Fruit fly (Drosophila melanogaster): Measurements from ENCODE around the gene CG9921.
A peak's percentile ranks its signal among the peaks of the same experiment; 100 is the strongest.

CG9921 gene

DNA sequence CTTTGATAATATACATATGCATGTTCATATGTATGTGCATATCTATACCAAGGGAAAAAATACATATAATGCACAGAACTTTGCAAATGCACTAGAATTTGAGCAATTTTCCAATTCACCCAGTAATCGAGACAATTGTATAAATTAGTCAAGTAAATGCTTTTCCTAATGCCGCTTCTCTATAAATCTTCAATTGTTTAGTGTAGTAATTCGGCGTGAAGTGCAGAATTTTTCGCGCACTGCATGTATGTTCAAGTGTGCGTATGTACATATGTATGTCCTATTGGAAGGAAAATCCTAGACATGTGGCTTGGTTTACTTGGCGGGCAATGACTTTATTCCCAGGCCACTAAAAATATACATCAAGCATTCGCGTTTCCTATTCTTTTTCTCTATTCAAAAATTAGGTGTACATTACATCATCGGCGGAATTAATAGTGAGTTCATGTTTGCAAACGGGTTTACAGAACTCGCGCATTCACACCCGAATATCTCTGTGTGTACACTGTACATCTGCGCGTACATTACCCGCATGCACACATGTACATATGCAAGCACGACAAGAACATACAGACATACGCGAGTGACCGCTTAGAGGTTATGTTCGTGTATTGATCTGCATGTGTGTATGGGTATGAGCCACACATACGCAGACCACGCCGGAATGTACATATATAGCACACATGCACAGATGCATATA, 14.4 kb downstream of the CG9921 start (continued):
- TF ChIP-seq knrl (GFP tag; IDR thresholded peaks at IDR 0.05; ENCODE audit: partially characterized antibody), result peak; percentile 29; the same call in 1 of the 3 replicates
- peak; percentile 97 for TF ChIP-seq cg (GFP tag; optimal IDR thresholded peaks at IDR 0.05)
- no peak for TF ChIP-seq CG12155 (GFP tag; optimal IDR thresholded peaks at IDR 0.05)
- no peak for TF ChIP-seq psq (GFP tag; optimal IDR thresholded peaks at IDR 0.05)
- TF ChIP-seq Aef1 (GFP tag; IDR thresholded peaks at IDR 0.05), result no peak
- peak; percentile 74 for TF ChIP-seq pfk (GFP tag; optimal IDR thresholded peaks at IDR 0.05)
- TF ChIP-seq grn (GFP tag; optimal IDR thresholded peaks at IDR 0.05), result no peak
- TF ChIP-seq CG17361 (GFP tag; IDR thresholded peaks at IDR 0.05), result 0 out of 3 replicates have a peak, but pooled peaks have one; percentile 7
- TF ChIP-seq CG12942 (GFP tag; optimal IDR thresholded peaks at IDR 0.05), result no peak
- TF ChIP-seq CG12769 (tag; optimal IDR thresholded peaks at IDR 0.05), result peak; percentile 6
- no peak for TF ChIP-seq slp2 (GFP tag; optimal IDR thresholded peaks at IDR 0.05)
- peak; percentile 9 for TF ChIP-seq CG8924 (tag; optimal IDR thresholded peaks at IDR 0.05)
- no peak for TF ChIP-seq disco-r (GFP tag; optimal IDR thresholded peaks at IDR 0.05)
- TF ChIP-seq CG1233 (GFP tag; optimal IDR thresholded peaks at IDR 0.05), result peak; percentile 7
- TF ChIP-seq B-H2 (GFP tag; optimal IDR thresholded peaks at IDR 0.05), result peak; percentile 40
- TF ChIP-seq NFAT (GFP tag; IDR thresholded peaks at IDR 0.05), result no peak
- TF ChIP-seq gcm2 (GFP tag; optimal IDR thresholded peaks at IDR 0.05), result peak; percentile 8
- TF ChIP-seq CG9437 (GFP tag; optimal IDR thresholded peaks at IDR 0.05), result no peak
- TF ChIP-seq nmo (GFP tag; optimal IDR thresholded peaks at IDR 0.05), result peak; percentile 34
- peak; percentile 4 for TF ChIP-seq CG33557 (GFP tag; optimal IDR thresholded peaks at IDR 0.05)
- TF ChIP-seq bbx (GFP tag; IDR thresholded peaks at IDR 0.05; ENCODE audit: partially characterized antibody), result 0 out of 2 replicates have a peak, but pooled peaks have one; percentile 28
- no peak for TF ChIP-seq repo (GFP tag; optimal IDR thresholded peaks at IDR 0.05)
- TF ChIP-seq hbn (GFP tag; IDR thresholded peaks at IDR 0.05; ENCODE audit: partially characterized antibody), result no peak
- TF ChIP-seq Med (GFP tag), result peak; percentile 51
- peak; percentile 45 for TF ChIP-seq Nf-YC (tag; optimal IDR thresholded peaks at IDR 0.05)
- TF ChIP-seq zf30C (GFP tag; optimal IDR thresholded peaks at IDR 0.05), result peak; percentile 68
- no peak for TF ChIP-seq CG9727 (GFP tag; optimal IDR thresholded peaks at IDR 0.05)
- peak; percentile 71 for TF ChIP-seq dm (GFP tag; optimal IDR thresholded peaks at IDR 0.05)
- peak; percentile 22 for TF ChIP-seq YL-1 (GFP tag; optimal IDR thresholded peaks at IDR 0.05)
- peak; percentile 1 for TF ChIP-seq CG30403 (GFP tag; optimal IDR thresholded peaks at IDR 0.05)
- no peak for TF ChIP-seq jumu (GFP tag; optimal IDR thresholded peaks at IDR 0.05)
- TF ChIP-seq Bgb (GFP tag; IDR thresholded peaks at IDR 0.05; ENCODE audit: partially characterized antibody), result peak; percentile 49; the same call in 1 of the 2 replicates
- TF ChIP-seq CG15696 (tag; optimal IDR thresholded peaks at IDR 0.05), result peak; percentile 28
- TF ChIP-seq MESR4 (GFP tag; optimal IDR thresholded peaks at IDR 0.05), result peak; percentile 50
- TF ChIP-seq so (GFP tag; IDR thresholded peaks at IDR 0.05), result no peak
- TF ChIP-seq corto (GFP tag; optimal IDR thresholded peaks at IDR 0.05), result peak; percentile 38
- no peak for TF ChIP-seq CG6689 (GFP tag; IDR thresholded peaks at IDR 0.05)
- TF ChIP-seq chinmo (GFP tag; IDR thresholded peaks at IDR 0.05; ENCODE audit: partially characterized antibody), result peak; percentile 99
- peak; percentile 82 for TF ChIP-seq mirr (GFP tag; optimal IDR thresholded peaks at IDR 0.05)
- no peak for TF ChIP-seq CG32532 (GFP tag; IDR thresholded peaks at IDR 0.05)
- peak; percentile 79 for TF ChIP-seq CG30020 (tag; optimal IDR thresholded peaks at IDR 0.05)
- no peak for TF ChIP-seq fu2 (GFP tag; optimal IDR thresholded peaks at IDR 0.05)
- TF ChIP-seq Pdp1 (GFP tag; optimal IDR thresholded peaks at IDR 0.05), result peak in 1 of 2 experiments; percentile 86
- peak; percentile 28 for TF ChIP-seq lbe (GFP tag; optimal IDR thresholded peaks at IDR 0.05)
- TF ChIP-seq Elba2 (GFP tag; optimal IDR thresholded peaks at IDR 0.05), result peak; percentile 75
- TF ChIP-seq yki (optimal IDR thresholded peaks at IDR 0.05), result no peak
- TF ChIP-seq CG2199 (GFP tag; IDR thresholded peaks at IDR 0.05), result peak; percentile 80; the same call in 2 of the 3 replicates
- TF ChIP-seq sd (tag; optimal IDR thresholded peaks at IDR 0.05), result peak; percentile 96
- TF ChIP-seq pzg (GFP tag; optimal IDR thresholded peaks at IDR 0.05), result peak; percentile 28
